Worm (Caenorhabditis elegans): ENCODE data around the gene ZK418.13.

DNA sequence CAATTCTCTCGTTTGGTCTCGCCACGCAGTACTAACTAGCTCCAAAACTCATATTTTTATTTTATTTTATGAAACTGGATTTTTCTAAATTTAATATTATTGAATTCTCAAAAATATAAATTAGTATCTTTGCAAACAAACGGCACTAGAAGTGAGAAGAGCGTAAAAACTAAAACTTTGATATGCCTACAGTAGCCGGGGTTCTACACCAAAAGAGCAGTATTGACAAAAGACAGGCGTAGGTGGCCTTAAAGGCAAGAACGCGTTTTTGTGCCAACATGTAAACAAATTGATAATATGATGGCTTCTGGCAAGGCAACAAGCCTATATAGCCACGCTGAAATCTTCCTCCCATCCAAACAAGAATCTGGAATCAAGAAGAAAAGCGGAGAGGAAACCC is 13.7 kb downstream of the ZK418.13 start, which contains the start of gene R01H2.1:
- TF ChIP-seq R02D3.7 (tag; optimal IDR thresholded peaks at IDR 0.05) (no peak), ztf-4 (tag; optimal IDR thresholded peaks at IDR 0.05) (no peak), nhr-12 (tag; optimal IDR thresholded peaks at IDR 0.05) (no peak), ama-1 (optimal IDR thresholded peaks at IDR 0.05) (no peak), lin-39 (tag; optimal IDR thresholded peaks at IDR 0.05) (no peak), nhr-77 (tag; optimal IDR thresholded peaks at IDR 0.05) (no peak), ztf-11 (tag; optimal IDR thresholded peaks at IDR 0.05) (no peak)
